Fruit fly (Drosophila melanogaster) S2 (cell line): ENCODE results near the gene CG10338.

Experiments
- CG8478 ChIP-seq: fragments of >200 bp; optimal IDR thresholded peaks from 2 replicates; lab custom pipeline; 2018
- CTCF ChIP-seq, 2 experiments: fragments of >200 bp; optimal IDR thresholded peaks; 2 replicates each; lab custom pipeline; 2018

DNA sequence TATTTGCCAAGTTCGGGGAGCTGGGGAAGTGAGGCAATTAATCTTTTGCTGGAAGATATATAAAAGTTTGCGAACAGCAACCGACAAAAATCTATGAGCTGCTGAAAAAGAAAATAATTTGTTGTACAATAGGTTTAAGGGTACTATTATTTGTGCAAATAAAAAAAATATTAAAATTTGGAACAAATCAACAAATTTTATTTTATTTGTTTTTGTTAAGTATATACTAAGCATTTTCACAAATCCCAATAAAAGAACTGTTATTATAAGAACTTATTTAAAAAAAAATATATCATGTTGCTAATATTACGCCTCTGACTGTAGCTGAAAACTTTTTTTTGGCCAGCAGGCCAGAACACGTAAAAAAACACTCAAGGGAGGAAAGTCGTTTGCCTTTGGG, 37.4 kb upstream of the CG10338 start:
- no peak for TF ChIP-seq CG8478 (lab: Kevin White, UChicago)
- no peak for TF ChIP-seq CTCF (optimal IDR thresholded peaks at IDR 0.05; lab: Kevin White, UChicago)
